Worm (Caenorhabditis elegans): Measurements from ENCODE around the gene K04F1.9.

- TF ChIP-seq dao-5 (tag; optimal IDR thresholded peaks at IDR 0.05) (no peak), W03F9.2 (tag; optimal IDR thresholded peaks at IDR 0.05) (no peak)
Measured at ce11 chrV:1654845-1655244, 10.2 kb upstream of the K04F1.9 start, which contains the start of gene irld-11.
